Fruit fly (Drosophila melanogaster) whole organism, pupa: ENCODE results near the gene CG8001.

Source experiments
- CG12605 ChIP-seq: fragments of 200-800 bp; sonication (Bioruptor generic); IDR thresholded peaks from 2 replicates; pipeline ENCODE4 v1.3.6; 2022; ENCODE audit warnings: missing biosample characterization, missing genetic modification characterization
- CG13204 ChIP-seq: fragments of 200-800 bp; sonication (Bioruptor generic); optimal IDR thresholded peaks from 2 replicates; lab custom pipeline; 2018; ENCODE audit warnings: missing biosample characterization, mild to moderate bottlenecking, missing genetic modification characterization, moderate library complexity
- CG14655 ChIP-seq: fragments of 200-800 bp; sonication (Bioruptor generic); optimal IDR thresholded peaks from 3 replicates; lab custom pipeline; 2017; ENCODE audit warnings: mild to moderate bottlenecking, missing biosample characterization, missing genetic modification reagents, missing genetic modification characterization
- CG17806 ChIP-seq: fragments of 200-800 bp; sonication (Bioruptor generic); optimal IDR thresholded peaks from 2 replicates; lab custom pipeline; 2018; ENCODE audit warnings: missing biosample characterization, mild to moderate bottlenecking, missing genetic modification characterization, moderate library complexity
- CG32121 ChIP-seq: fragments of 200-800 bp; sonication (Bioruptor generic); IDR thresholded peaks from 2 replicates; pipeline ENCODE4 v1.3.6; 2022; ENCODE audit warnings: missing biosample characterization, missing genetic modification characterization
- CG34367 ChIP-seq: fragments of 200-800 bp; sonication (Bioruptor generic); optimal IDR thresholded peaks from 2 replicates; lab custom pipeline; 2018; ENCODE audit warnings: missing biosample characterization, mild to moderate bottlenecking, missing genetic modification characterization
- CG8159 ChIP-seq: fragments of 200-800 bp; sonication (Bioruptor generic); optimal IDR thresholded peaks from 3 replicates; lab custom pipeline; 2018; ENCODE audit warnings: missing biosample characterization, mild to moderate bottlenecking, missing genetic modification characterization, moderate library complexity
- CG8301 ChIP-seq: fragments of 200-800 bp; sonication (Bioruptor generic); optimal IDR thresholded peaks from 2 replicates; lab custom pipeline; 2018; ENCODE audit warnings: missing biosample characterization, mild to moderate bottlenecking, missing genetic modification characterization
- CG9948 ChIP-seq: fragments of 200-800 bp; sonication (Bioruptor generic); optimal IDR thresholded peaks from 2 replicates; lab custom pipeline; 2018; ENCODE audit warnings: missing biosample characterization, mild to moderate bottlenecking, missing genetic modification characterization, moderate library complexity
- D1 ChIP-seq: fragments of 200-800 bp; sonication (Bioruptor generic); optimal IDR thresholded peaks from 2 replicates; lab custom pipeline; 2018; ENCODE audit warnings: missing biosample characterization, mild to moderate bottlenecking, missing genetic modification characterization, moderate library complexity
- EcR ChIP-seq: fragments of 200-800 bp; sonication (Bioruptor generic); optimal IDR thresholded peaks from 3 replicates; lab custom pipeline; 2019; ENCODE audit warnings: missing biosample characterization, missing genetic modification characterization, mild to moderate bottlenecking, moderate library complexity, missing genetic modification reagents
- Ets98B ChIP-seq: fragments of 200-800 bp; sonication (Bioruptor generic); IDR thresholded peaks from 2 replicates; pipeline ENCODE4 v1.3.6; 2022; ENCODE audit warnings: missing biosample characterization, missing genetic modification characterization
- gl ChIP-seq: fragments of 200-800 bp; sonication (Bioruptor generic); optimal IDR thresholded peaks from 2 replicates; lab custom pipeline; 2018; ENCODE audit warnings: missing biosample characterization, mild to moderate bottlenecking, missing genetic modification characterization
- rn ChIP-seq: fragments of 200-800 bp; sonication (Bioruptor generic); IDR thresholded peaks from 2 replicates; pipeline ENCODE4 v1.3.6; 2022; ENCODE audit warnings: missing biosample characterization, missing genetic modification characterization

DNA sequence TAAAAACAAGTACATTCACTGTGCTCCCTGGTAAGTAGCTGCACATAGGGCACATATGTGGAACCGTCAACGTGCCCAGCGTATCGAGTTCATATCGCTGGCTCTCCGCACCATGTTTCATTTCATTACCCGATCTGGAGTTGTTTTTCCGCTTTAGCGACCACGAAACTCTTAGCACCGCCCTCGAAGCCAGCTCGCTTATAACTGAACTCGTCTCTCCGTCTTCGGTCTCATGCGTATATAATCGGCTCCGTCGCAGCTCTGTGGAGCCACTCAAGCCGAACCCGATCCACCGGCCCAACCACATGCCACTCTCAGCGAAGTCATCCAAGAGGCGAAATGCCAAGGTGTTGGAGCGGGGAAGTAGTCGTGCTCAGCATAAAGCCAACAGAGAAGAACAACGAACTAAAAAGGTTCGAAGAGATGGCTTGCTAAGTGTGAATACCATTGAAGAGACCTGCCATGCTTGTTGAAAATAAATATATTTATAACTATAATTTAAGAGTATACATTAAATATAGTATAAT, 438 bp upstream of the CG8001 start, which contains the start of gene Cht2:
- TF ChIP-seq Ets98B (peak; percentile 33; the same call in 1 of the 2 replicates), CG8159 (tag; lab: Kevin White, UChicago) (no peak), CG32121 (GFP tag; lab: Robert Waterston, UW) (peak; percentile 34; the same call in 1 of the 2 replicates), CG12605 (GFP tag; lab: Robert Waterston, UW) (peak; percentile 62), D1 (tag; lab: Kevin White, UChicago) (no peak), CG9948 (no peak), CG34367 (tag; lab: Kevin White, UChicago) (no peak), CG14655 (GFP tag; lab: Kevin White, UChicago) (no peak), CG17806 (tag; lab: Kevin White, UChicago) (no peak), rn (no peak), gl (tag; lab: Kevin White, UChicago) (no peak), EcR (GFP tag; lab: Kevin White, UChicago) (peak; percentile 84), CG13204 (GFP tag; lab: Kevin White, UChicago) (peak; percentile 40), CG8301 (tag; lab: Kevin White, UChicago) (no peak)
